Fruit fly (Drosophila melanogaster): Measurements from ENCODE around the gene CG31643.

The CG31643 gene

DNA sequence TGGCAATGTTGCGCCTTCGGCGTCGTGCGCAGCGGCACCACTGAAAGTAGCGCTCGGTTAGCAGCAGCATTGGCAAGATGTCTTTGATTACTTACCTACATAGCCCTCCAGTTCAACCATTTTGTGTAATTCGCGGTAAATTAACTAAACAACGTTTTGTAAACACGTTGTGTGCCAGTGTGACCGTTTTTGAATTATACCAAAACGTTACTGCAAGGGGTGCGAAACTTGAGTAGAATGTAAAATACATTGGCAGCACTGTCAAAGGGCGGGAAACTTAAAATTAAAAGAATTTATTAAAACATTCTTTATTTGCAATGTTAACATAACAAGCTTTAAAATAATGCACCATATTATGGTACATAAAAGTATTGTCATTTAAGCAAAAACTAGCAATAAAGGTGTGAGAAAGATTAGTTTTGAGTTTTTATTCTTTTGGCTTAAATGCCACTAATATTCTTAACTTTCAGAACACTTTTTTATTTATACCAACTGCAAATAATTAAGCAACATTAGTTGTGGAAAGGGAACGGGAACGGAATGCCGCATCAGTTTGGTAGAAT, 13.5 kb upstream of the CG31643 start, which contains the start of gene CG9107 (continued):
- TF ChIP-seq Nf-YC (tag; optimal IDR thresholded peaks at IDR 0.05), result no peak
- no peak for TF ChIP-seq CG10543 (GFP tag; optimal IDR thresholded peaks at IDR 0.05)
- TF ChIP-seq Abd-B (GFP tag; optimal IDR thresholded peaks at IDR 0.05), result no peak
- TF ChIP-seq gt (GFP tag; IDR thresholded peaks at IDR 0.05), result no peak
- peak; percentile 0 for TF ChIP-seq CG11504 (tag; optimal IDR thresholded peaks at IDR 0.05)
- TF ChIP-seq D (optimal IDR thresholded peaks at IDR 0.05), result no peak
- no peak for TF ChIP-seq D (GFP tag; optimal IDR thresholded peaks at IDR 0.05)
- peak; percentile 92 for TF ChIP-seq dm (GFP tag; optimal IDR thresholded peaks at IDR 0.05)
- no peak for TF ChIP-seq NC2α (GFP tag; optimal IDR thresholded peaks at IDR 0.05)
- no peak for TF ChIP-seq dimm (GFP tag; IDR thresholded peaks at IDR 0.05)
- TF ChIP-seq CG2712 (tag; optimal IDR thresholded peaks at IDR 0.05), result peak; percentile 6
- peak; percentile 71 for TF ChIP-seq CG1603 (tag; optimal IDR thresholded peaks at IDR 0.05)
- no peak for TF ChIP-seq Drgx (GFP tag; IDR thresholded peaks at IDR 0.05)
- no peak for TF ChIP-seq grn (GFP tag; optimal IDR thresholded peaks at IDR 0.05)
- no peak for TF ChIP-seq CG2120 (GFP tag; optimal IDR thresholded peaks at IDR 0.05)
- no peak for TF ChIP-seq sr (GFP tag; IDR thresholded peaks at IDR 0.05)
- no peak for TF ChIP-seq CG31388 (GFP tag; optimal IDR thresholded peaks at IDR 0.05)
- TF ChIP-seq B-H1 (GFP tag; IDR thresholded peaks at IDR 0.05), result no peak
- TF ChIP-seq CG1529 (GFP tag; optimal IDR thresholded peaks at IDR 0.05), result no peak
- TF ChIP-seq CG17829 (tag; optimal IDR thresholded peaks at IDR 0.05), result peak; percentile 36
- no peak for TF ChIP-seq Optix (GFP tag; IDR thresholded peaks at IDR 0.05)
- no peak for TF ChIP-seq CG7839 (tag; optimal IDR thresholded peaks at IDR 0.05)
- peak; percentile 68; the same call in 1 of the 2 replicates for TF ChIP-seq MBD-R2 (GFP tag; IDR thresholded peaks at IDR 0.05)
- no peak for TF ChIP-seq ftz-f1 (GFP tag; optimal IDR thresholded peaks at IDR 0.05)
- no peak for TF ChIP-seq Dip3 (GFP tag; optimal IDR thresholded peaks at IDR 0.05)
- no peak for TF ChIP-seq CG10147 (GFP tag; optimal IDR thresholded peaks at IDR 0.05)
- TF ChIP-seq Lim3 (GFP tag; IDR thresholded peaks at IDR 0.05), result no peak
- peak; percentile 37; the same call in 1 of the 4 replicates for TF ChIP-seq Dll (GFP tag; IDR thresholded peaks at IDR 0.05; ENCODE audit: partially characterized antibody)
- TF ChIP-seq Hsf (GFP tag; optimal IDR thresholded peaks at IDR 0.05), result no peak
- TF ChIP-seq CG14710 (tag; optimal IDR thresholded peaks at IDR 0.05), result peak; percentile 64
- no peak for TF ChIP-seq CG3281 (GFP tag; optimal IDR thresholded peaks at IDR 0.05)
- no peak for TF ChIP-seq bab2 (GFP tag; optimal IDR thresholded peaks at IDR 0.05)
- no peak for TF ChIP-seq hb (GFP tag; IDR thresholded peaks at IDR 0.05; ENCODE audit: partially characterized antibody)
- TF ChIP-seq sc (optimal IDR thresholded peaks at IDR 0.05), result no peak
- no peak for TF ChIP-seq sc (GFP tag; optimal IDR thresholded peaks at IDR 0.05)
- peak; percentile 25 for TF ChIP-seq YL-1 (GFP tag; optimal IDR thresholded peaks at IDR 0.05)
- TF ChIP-seq Dbx (GFP tag; IDR thresholded peaks at IDR 0.05), result no peak
- TF ChIP-seq CG6175 (GFP tag; IDR thresholded peaks at IDR 0.05), result no peak
- TF ChIP-seq CG10267 (tag; optimal IDR thresholded peaks at IDR 0.05), result peak; percentile 34
- no peak for TF ChIP-seq Mes4 (GFP tag; optimal IDR thresholded peaks at IDR 0.05)
- TF ChIP-seq D19B (GFP tag; optimal IDR thresholded peaks at IDR 0.05), result no peak
- TF ChIP-seq CG12769 (tag; optimal IDR thresholded peaks at IDR 0.05), result no peak
- no peak for TF ChIP-seq CG9876 (GFP tag; optimal IDR thresholded peaks at IDR 0.05)
- TF ChIP-seq CG17612 (GFP tag; IDR thresholded peaks at IDR 0.05), result no peak
- TF ChIP-seq Sox100B (GFP tag; optimal IDR thresholded peaks at IDR 0.05), result no peak
- no peak for TF ChIP-seq vvl (GFP tag; IDR thresholded peaks at IDR 0.05)
- no peak for TF ChIP-seq mld (GFP tag; IDR thresholded peaks at IDR 0.05; ENCODE audit: partially characterized antibody)
- TF ChIP-seq CG14860 (GFP tag; IDR thresholded peaks at IDR 0.05; ENCODE audit: partially characterized antibody), result 0 out of 3 replicates have a peak, but pooled peaks have one; percentile 11
- TF ChIP-seq chinmo (GFP tag; IDR thresholded peaks at IDR 0.05; ENCODE audit: partially characterized antibody), result no peak
- no peak for TF ChIP-seq CG9215 (GFP tag; IDR thresholded peaks at IDR 0.05)
- no peak for TF ChIP-seq Rx (GFP tag; IDR thresholded peaks at IDR 0.05)
- TF ChIP-seq dysf (GFP tag; IDR thresholded peaks at IDR 0.05), result no peak

All from whole organism, embryonic.